2 fruit fly cellular contexts compared by ENCODE assay signal in the genomic region with DNA sequence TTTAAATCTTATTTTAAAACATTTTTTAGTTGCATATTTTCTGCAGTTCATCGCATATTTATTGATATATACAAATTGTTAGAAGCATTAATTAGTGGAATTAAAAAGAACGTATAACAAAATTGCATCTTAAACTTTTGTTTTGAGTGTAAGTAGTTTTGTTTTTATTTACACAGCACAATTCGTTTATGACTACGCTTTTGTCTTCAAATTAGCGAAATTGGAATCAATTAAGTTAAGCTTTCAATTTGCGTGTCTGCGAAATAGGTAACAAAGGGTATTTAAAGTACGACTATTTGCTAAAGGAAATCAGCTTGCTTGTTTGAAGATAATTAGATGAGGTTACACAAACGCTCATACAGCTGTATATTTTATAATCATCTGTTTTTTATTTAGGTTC.
TF ChIP-seq lines count a peak whose summit lies in the region.

No protein-coding gene starts in this region.

- TF ChIP-seq CTCF in whole organism, embryonic (GFP tag; optimal IDR thresholded peaks at IDR 0.05; lab: Kevin White, UChicago) = no peak

TF ChIP-seq in whole organism, embryonic, 481 proteins besides CTCF, POLR2A, EP300 and RAD21:
- peak; percentile 76 for TF ChIP-seq D19A (tag; optimal IDR thresholded peaks at IDR 0.05; lab: Kevin White, UChicago)
- TF ChIP-seq lola (GFP tag; optimal IDR thresholded peaks at IDR 0.05; lab: Kevin White, UChicago) = no peak
- peak; percentile 4 for TF ChIP-seq CG11504 (tag; optimal IDR thresholded peaks at IDR 0.05; lab: Kevin White, UChicago)
- TF ChIP-seq fd3F (GFP tag; optimal IDR thresholded peaks at IDR 0.05; lab: Kevin White, UChicago) = peak; percentile 4
- 0 out of 3 replicates have a peak, but pooled peaks have one; percentile 16 for TF ChIP-seq row (GFP tag; IDR thresholded peaks at IDR 0.05; lab: Robert Waterston, UW)
- peak; percentile 15 for TF ChIP-seq CG2712 (tag; optimal IDR thresholded peaks at IDR 0.05; lab: Kevin White, UChicago)
- TF ChIP-seq dpn (GFP tag; optimal IDR thresholded peaks at IDR 0.05; lab: Kevin White, UChicago) = peak in 1 of 2 experiments; percentile 3
- no peak for TF ChIP-seq C15 (GFP tag; IDR thresholded peaks at IDR 0.05; lab: Robert Waterston, UW)
- TF ChIP-seq CG1233 (GFP tag; optimal IDR thresholded peaks at IDR 0.05; lab: Kevin White, UChicago) = peak; percentile 20
- TF ChIP-seq Hr51 (GFP tag; optimal IDR thresholded peaks at IDR 0.05; lab: Kevin White, UChicago) = peak in 1 of 2 experiments; percentile 7
- TF ChIP-seq nmo (GFP tag; optimal IDR thresholded peaks at IDR 0.05; lab: Kevin White, UChicago) = peak; percentile 12
- TF ChIP-seq tna (GFP tag; IDR thresholded peaks at IDR 0.05; lab: Robert Waterston, UW; ENCODE audit: partially characterized antibody) = no peak
- TF ChIP-seq slbo (GFP tag; IDR thresholded peaks at IDR 0.05; lab: Robert Waterston, UW) = peak; percentile 3; the same call in 1 of the 2 replicates
- peak; percentile 61 for TF ChIP-seq Med (GFP tag; lab: Kevin White, UChicago)
- peak; percentile 13 for TF ChIP-seq BtbVII (GFP tag; optimal IDR thresholded peaks at IDR 0.05; lab: Kevin White, UChicago)
- peak; percentile 5 for TF ChIP-seq CG12659 (GFP tag; optimal IDR thresholded peaks at IDR 0.05; lab: Kevin White, UChicago)
- TF ChIP-seq Hmr (GFP tag; optimal IDR thresholded peaks at IDR 0.05; lab: Kevin White, UChicago) = peak; percentile 13
- peak; percentile 21 for TF ChIP-seq gem (tag; optimal IDR thresholded peaks at IDR 0.05; lab: Kevin White, UChicago)
- TF ChIP-seq CG12391 (tag; optimal IDR thresholded peaks at IDR 0.05; lab: Kevin White, UChicago) = no peak
- TF ChIP-seq grau (tag; optimal IDR thresholded peaks at IDR 0.05; lab: Kevin White, UChicago) = peak; percentile 3
- no peak for TF ChIP-seq CG32772 (GFP tag; IDR thresholded peaks at IDR 0.05; lab: Robert Waterston, UW)
- TF ChIP-seq sens (GFP tag; lab: Kevin White, UChicago) = peak; percentile 85
- TF ChIP-seq odd (GFP tag; optimal IDR thresholded peaks at IDR 0.05; lab: Kevin White, UChicago) = no peak
- TF ChIP-seq CG3281 (GFP tag; optimal IDR thresholded peaks at IDR 0.05; lab: Kevin White, UChicago) = peak; percentile 13
- TF ChIP-seq esg (GFP tag; conservative IDR thresholded peaks at IDR 0.05; lab: Robert Waterston, UW) = no peak

TF ChIP-seq in whole organism, prepupa, 60 proteins besides CTCF, POLR2A, EP300 and RAD21:
- peak; percentile 41 for TF ChIP-seq fkh (GFP tag; optimal IDR thresholded peaks at IDR 0.05; lab: Kevin White, UChicago)
- no peak for TF ChIP-seq salr (GFP tag; optimal IDR thresholded peaks at IDR 0.05; lab: Kevin White, UChicago)
